Worm (Caenorhabditis elegans) whole organism, L4 larva: ENCODE results near the gene C24H10.2.

Experiments used
- F37D6.2 ChIP-seq: sonication (generic microtip); optimal IDR thresholded peaks from 2 replicates; lab custom pipeline; 2016; ENCODE audit warnings: mild to moderate bottlenecking, missing genetic modification characterization, missing compliant biosample characterization
- R02D3.7 ChIP-seq: fragments of 150-350 bp; sonication (generic microtip); optimal IDR thresholded peaks from 3 replicates; lab custom pipeline; 2014; ENCODE audit warnings: missing biosample characterization, missing genetic modification characterization
- T26A8.4 ChIP-seq: fragments of 200-800 bp; sonication (Bioruptor generic); IDR thresholded peaks from 2 replicates; pipeline ENCODE4 v1.3.6; 2022; ENCODE audit warnings: missing genetic modification characterization, missing compliant biosample characterization
- Y5F2A.4 ChIP-seq: fragments of 200-800 bp; sonication (Bioruptor generic); optimal IDR thresholded peaks from 2 replicates; lab custom pipeline; 2018; ENCODE audit warnings: mild to moderate bottlenecking, missing genetic modification characterization, missing compliant biosample characterization
- ZK546.5 ChIP-seq, 2 experiments: sonication (generic microtip); optimal IDR thresholded peaks; 2 replicates each; lab custom pipeline; 2017; ENCODE audit warnings: missing biosample characterization in 2 of 2, missing genetic modification characterization in 2 of 2
- ceh-20 ChIP-seq: fragments of 200-800 bp; sonication (Bioruptor generic); IDR thresholded peaks from 2 replicates; pipeline ENCODE4 v1.3.6; 2022; ENCODE audit warnings: missing genetic modification reagents, missing genetic modification characterization, missing compliant biosample characterization
- ceh-28 ChIP-seq: fragments of 150-350 bp; optimal IDR thresholded peaks from 2 replicates; lab custom pipeline; 2014; ENCODE audit warnings: missing biosample characterization, missing genetic modification reagents, missing genetic modification characterization
- ceh-62 ChIP-seq: sonication (generic microtip); optimal IDR thresholded peaks from 2 replicates; lab custom pipeline; 2017; ENCODE audit warnings: missing biosample characterization, missing genetic modification characterization
- ceh-82 ChIP-seq: sonication (generic microtip); optimal IDR thresholded peaks from 2 replicates; lab custom pipeline; 2017; ENCODE audit warnings: missing biosample characterization, missing genetic modification characterization
- ces-1 ChIP-seq: fragments of 150-350 bp; sonication (generic microtip); optimal IDR thresholded peaks from 4 replicates; lab custom pipeline; 2014; ENCODE audit warnings: missing biosample characterization, missing genetic modification reagents, missing genetic modification characterization
- daf-16 ChIP-seq, 3 experiments: sonication (generic microtip); optimal IDR thresholded peaks; 2 replicates each; lab custom pipeline; 2016 to 2017; ENCODE audit warnings: missing genetic modification characterization in 3 of 3, missing genetic modification reagents in 3 of 3, mild to moderate bottlenecking in 2 of 3, missing compliant biosample characterization in 2 of 3, missing biosample characterization in 1 of 3, moderate library complexity in 1 of 3
- dmd-6 ChIP-seq: fragments of 200-800 bp; sonication (Bioruptor generic); IDR thresholded peaks from 2 replicates; pipeline ENCODE4 v1.3.6; 2022; ENCODE audit warnings: missing genetic modification reagents, missing genetic modification characterization, missing compliant biosample characterization
- dmd-8 ChIP-seq: fragments of 200-800 bp; sonication (Bioruptor generic); IDR thresholded peaks from 2 replicates; pipeline ENCODE4 v1.3.6; 2022; ENCODE audit warnings: missing genetic modification characterization, missing compliant biosample characterization
- dmd-9 ChIP-seq: fragments of 200-800 bp; sonication (Bioruptor generic); IDR thresholded peaks from 2 replicates; pipeline ENCODE4 v1.3.6; 2022; ENCODE audit warnings: missing genetic modification reagents, missing genetic modification characterization, missing compliant biosample characterization
- dve-1 ChIP-seq: sonication (generic microtip); optimal IDR thresholded peaks from 2 replicates; lab custom pipeline; 2017; ENCODE audit warnings: antibody characterized with exemption, mild to moderate bottlenecking, missing genetic modification characterization, missing compliant biosample characterization; ENCODE audit not compliant: insufficient read depth
- egl-43 ChIP-seq: fragments of 200-800 bp; sonication (Bioruptor generic); IDR thresholded peaks from 2 replicates; pipeline ENCODE4 v1.3.6; 2022; ENCODE audit warnings: missing genetic modification reagents, missing genetic modification characterization, missing compliant biosample characterization
- fkh-10 ChIP-seq: fragments of 150-350 bp; optimal IDR thresholded peaks from 2 replicates; lab custom pipeline; 2014; ENCODE audit warnings: missing biosample characterization, missing genetic modification reagents, missing genetic modification characterization
- hlh-11 ChIP-seq: fragments of 200-800 bp; sonication (Bioruptor generic); optimal IDR thresholded peaks from 2 replicates; lab custom pipeline; 2018; ENCODE audit warnings: mild to moderate bottlenecking, missing genetic modification characterization, missing compliant biosample characterization
- hlh-30 ChIP-seq: sonication (generic microtip); optimal IDR thresholded peaks from 2 replicates; lab custom pipeline; 2017; ENCODE audit warnings: antibody characterized with exemption, mild to moderate bottlenecking, missing genetic modification characterization, missing compliant biosample characterization; ENCODE audit not compliant: insufficient read depth
- hmg-1.1 ChIP-seq: fragments of 200-800 bp; sonication (Bioruptor generic); IDR thresholded peaks from 2 replicates; pipeline ENCODE4 v1.3.6; 2022; ENCODE audit warnings: missing genetic modification reagents, missing genetic modification characterization, missing compliant biosample characterization
- lin-1 ChIP-seq: fragments of 200-800 bp; sonication (Bioruptor generic); IDR thresholded peaks from 2 replicates; pipeline ENCODE4 v1.3.6; 2022; ENCODE audit warnings: missing genetic modification reagents, missing genetic modification characterization, missing compliant biosample characterization
- lin-13 ChIP-seq: fragments of 150-350 bp; optimal IDR thresholded peaks from 2 replicates; lab custom pipeline; 2014; ENCODE audit warnings: missing biosample characterization, missing genetic modification reagents, missing genetic modification characterization
- lsy-2 ChIP-seq, 2 experiments: fragments of 150-350 bp in 1 of 2; sonication (generic microtip) in 1 of 2; optimal IDR thresholded peaks; 2 replicates each; lab custom pipeline; 2014 to 2017; ENCODE audit warnings: missing biosample characterization in 2 of 2, missing genetic modification characterization in 2 of 2
- mdl-1 ChIP-seq, 2 experiments: fragments of 150-350 bp in 1 of 2; sonication (generic microtip) in 1 of 2; optimal IDR thresholded peaks; 2 replicates each; lab custom pipeline; 2014 to 2017; ENCODE audit warnings: missing biosample characterization in 2 of 2, missing genetic modification characterization in 2 of 2
- mes-2 ChIP-seq: sonication (generic microtip); optimal IDR thresholded peaks from 2 replicates; lab custom pipeline; 2016; ENCODE audit warnings: missing genotype, mild to moderate bottlenecking, missing genetic modification characterization, missing compliant biosample characterization; ENCODE audit not compliant: poor library complexity, severe bottlenecking
- nhr-102 ChIP-seq: sonication (generic microtip); optimal IDR thresholded peaks from 2 replicates; lab custom pipeline; 2016; ENCODE audit warnings: mild to moderate bottlenecking, missing genetic modification characterization, moderate library complexity, missing compliant biosample characterization
- nhr-111 ChIP-seq: fragments of 200-800 bp; sonication (Bioruptor generic); optimal IDR thresholded peaks from 2 replicates; lab custom pipeline; 2018; ENCODE audit warnings: mild to moderate bottlenecking, missing genetic modification characterization, missing compliant biosample characterization
- nhr-237 ChIP-seq: sonication (generic microtip); optimal IDR thresholded peaks from 2 replicates; lab custom pipeline; 2017; ENCODE audit warnings: missing biosample characterization, missing genetic modification characterization
- nhr-28 ChIP-seq: fragments of 150-350 bp; optimal IDR thresholded peaks from 2 replicates; lab custom pipeline; 2014; ENCODE audit warnings: missing biosample characterization, missing genetic modification characterization
- nhr-48 ChIP-seq: sonication (generic microtip); optimal IDR thresholded peaks from 2 replicates; lab custom pipeline; 2016; ENCODE audit warnings: mild to moderate bottlenecking, missing genetic modification characterization, missing compliant biosample characterization
- nhr-6 ChIP-seq: fragments of 150-350 bp; optimal IDR thresholded peaks from 2 replicates; lab custom pipeline; 2014; ENCODE audit warnings: missing biosample characterization, missing genetic modification characterization
- nhr-77 ChIP-seq: fragments of 150-350 bp; optimal IDR thresholded peaks from 2 replicates; lab custom pipeline; 2014; ENCODE audit warnings: missing biosample characterization, missing genetic modification characterization
- php-3 ChIP-seq: fragments of 200-800 bp; sonication (Bioruptor generic); IDR thresholded peaks from 2 replicates; pipeline ENCODE4 v1.3.6; 2022; ENCODE audit warnings: missing genetic modification reagents, missing genetic modification characterization, missing compliant biosample characterization
- pqm-1 ChIP-seq: sonication (generic microtip); optimal IDR thresholded peaks from 2 replicates; lab custom pipeline; 2017; ENCODE audit warnings: missing biosample characterization, missing genetic modification characterization
- rbr-2 ChIP-seq: sonication (generic microtip); optimal IDR thresholded peaks from 2 replicates; lab custom pipeline; 2016; ENCODE audit warnings: missing genotype, missing genetic modification characterization, missing compliant biosample characterization
- saeg-2 ChIP-seq: fragments of 200-800 bp; sonication (Bioruptor generic); IDR thresholded peaks from 2 replicates; pipeline ENCODE4 v1.3.6; 2022; ENCODE audit warnings: missing genetic modification reagents, missing genetic modification characterization, missing compliant biosample characterization
- set-16 ChIP-seq: fragments of 200-800 bp; sonication (Bioruptor generic); IDR thresholded peaks from 2 replicates; pipeline ENCODE4 v1.3.6; 2022; ENCODE audit warnings: missing genetic modification reagents, missing genetic modification characterization, missing compliant biosample characterization
- snpc-4 ChIP-seq: fragments of 150-350 bp; optimal IDR thresholded peaks from 2 replicates; lab custom pipeline; 2014; ENCODE audit warnings: missing biosample characterization, missing genetic modification characterization
- spr-1 ChIP-seq: sonication (generic microtip); optimal IDR thresholded peaks from 2 replicates; lab custom pipeline; 2016; ENCODE audit warnings: mild to moderate bottlenecking, missing genetic modification characterization, missing compliant biosample characterization
- spr-3 ChIP-seq: fragments of 200-800 bp; sonication (Bioruptor generic); optimal IDR thresholded peaks from 2 replicates; lab custom pipeline; 2018; ENCODE audit warnings: mild to moderate bottlenecking, missing genetic modification characterization, missing compliant biosample characterization
- unc-39 ChIP-seq: sonication (generic microtip); optimal IDR thresholded peaks from 2 replicates; lab custom pipeline; 2017; ENCODE audit warnings: missing biosample characterization, missing genetic modification characterization
- unc-62 ChIP-seq, 3 experiments: fragments of 150-350 bp in 1 of 3; sonication (generic microtip); optimal IDR thresholded peaks in 2 of 3; peaks in 1 of 3; 1 replicate in 1 of 3; 2 replicates in 2 of 3; lab custom pipeline; 2014 to 2017; ENCODE audit warnings: missing biosample characterization in 3 of 3, missing genetic modification characterization in 3 of 3, missing genetic modification reagents in 3 of 3, missing genotype in 1 of 3
- zag-1 ChIP-seq: fragments of 150-350 bp; optimal IDR thresholded peaks from 2 replicates; lab custom pipeline; 2014; ENCODE audit warnings: missing biosample characterization, missing genetic modification characterization

Gene C24H10.2

ce11 chrX:5063750-5064652 is at the start of gene C24H10.2 (continued):
- peak; percentile 5; the same call in 1 of the 2 replicates for TF ChIP-seq php-3
- peak; percentile 80 for TF ChIP-seq hmg-1.1
- peak; percentile 60 for TF ChIP-seq nhr-6
- 0 out of 2 replicates have a peak, but pooled peaks have one; percentile 17 for TF ChIP-seq ceh-20
- TF ChIP-seq lsy-2 (tag; optimal IDR thresholded peaks at IDR 0.05; lab: Kevin White, UChicago), result peak; percentile 50 to 54
- peak; percentile 61 for TF ChIP-seq mes-2
- TF ChIP-seq nhr-77 (tag; lab: Kevin White, UChicago), result peak; percentile 8
- no peak for TF ChIP-seq spr-3
- no peak for TF ChIP-seq zag-1
- no peak for TF ChIP-seq ZK546.5 (tag; optimal IDR thresholded peaks at IDR 0.05; lab: Kevin White, UChicago)
- TF ChIP-seq R02D3.7, result no peak
- peak; percentile 45 for TF ChIP-seq nhr-48
- TF ChIP-seq ceh-28, result peak; percentile 11
- peak; percentile 35 for TF ChIP-seq nhr-102 (tag; lab: Kevin White, UChicago)
- no peak for TF ChIP-seq fkh-10 (GFP tag; lab: Kevin White, UChicago)

DNA sequence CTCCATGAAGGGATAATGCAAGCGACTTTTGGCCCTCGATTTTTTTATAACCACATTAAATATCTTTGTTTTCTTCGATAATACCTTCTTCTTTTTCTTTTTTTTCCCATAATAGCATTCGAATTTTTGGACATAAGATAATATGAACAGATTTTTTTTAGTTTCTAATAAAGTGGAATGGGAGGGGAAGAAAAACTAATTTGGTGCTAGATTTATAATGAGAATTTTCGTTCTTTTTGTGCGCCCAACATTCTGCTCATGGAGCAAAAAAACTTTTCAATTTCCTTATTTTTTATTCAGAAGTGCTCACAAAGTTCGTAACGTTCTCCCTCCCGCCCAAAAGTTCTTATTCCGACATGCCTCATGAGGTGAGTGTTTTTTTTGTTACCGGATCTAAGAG is 48.6 kb upstream of the C24H10.2 start, which contains the start of gene ZC449.8:
Gene ZC449.8 (plus strand): TSS at position 301 of the 400 bp plus-strand sequence.
- no peak for TF ChIP-seq spr-1 (tag; lab: Kevin White, UChicago)

DNA sequence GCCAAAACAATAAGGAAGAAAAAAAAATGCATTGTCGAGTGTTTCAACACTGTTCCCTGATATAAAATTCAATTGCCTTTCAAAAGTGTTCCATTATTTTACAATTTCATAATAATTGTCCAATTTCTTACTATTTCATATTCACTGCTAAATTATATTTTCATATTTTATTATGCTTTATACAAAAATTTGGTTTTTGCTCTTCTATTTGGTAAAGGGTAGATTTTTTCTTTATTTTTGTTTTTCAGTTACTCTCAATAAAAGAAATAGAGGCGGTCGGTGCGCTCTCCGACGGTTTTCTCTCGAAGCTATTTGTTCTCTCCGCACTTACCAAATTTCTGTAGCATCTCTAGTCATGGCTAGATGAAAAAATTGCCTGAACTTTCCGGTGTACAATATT is 46.8 kb upstream of the C24H10.2 start, which contains the start of gene sek-3:
Gene sek-3 (plus strand): TSS at position 301 of the 400 bp plus-strand sequence.
- TF ChIP-seq snpc-4 (tag; lab: Kevin White, UChicago) (no peak), php-3 (no peak), fkh-10 (GFP tag; lab: Kevin White, UChicago) (no peak), dmd-8 (GFP tag; lab: Robert Waterston, UW) (no peak), F37D6.2 (no peak), R02D3.7 (no peak), ceh-62 (tag; lab: Kevin White, UChicago) (no peak), hlh-30 (no peak), set-16 (no peak), nhr-237 (no peak), ces-1 (GFP tag; lab: Kevin White, UChicago) (no peak), nhr-111 (GFP tag; lab: Kevin White, UChicago) (no peak), saeg-2 (no peak), dmd-9 (no peak), lin-1 (GFP tag; lab: Robert Waterston, UW) (no peak), mdl-1 (tag; optimal IDR thresholded peaks at IDR 0.05; lab: Kevin White, UChicago) (no peak)
- TF ChIP-seq, all 104 proteins: peak for 0

DNA sequence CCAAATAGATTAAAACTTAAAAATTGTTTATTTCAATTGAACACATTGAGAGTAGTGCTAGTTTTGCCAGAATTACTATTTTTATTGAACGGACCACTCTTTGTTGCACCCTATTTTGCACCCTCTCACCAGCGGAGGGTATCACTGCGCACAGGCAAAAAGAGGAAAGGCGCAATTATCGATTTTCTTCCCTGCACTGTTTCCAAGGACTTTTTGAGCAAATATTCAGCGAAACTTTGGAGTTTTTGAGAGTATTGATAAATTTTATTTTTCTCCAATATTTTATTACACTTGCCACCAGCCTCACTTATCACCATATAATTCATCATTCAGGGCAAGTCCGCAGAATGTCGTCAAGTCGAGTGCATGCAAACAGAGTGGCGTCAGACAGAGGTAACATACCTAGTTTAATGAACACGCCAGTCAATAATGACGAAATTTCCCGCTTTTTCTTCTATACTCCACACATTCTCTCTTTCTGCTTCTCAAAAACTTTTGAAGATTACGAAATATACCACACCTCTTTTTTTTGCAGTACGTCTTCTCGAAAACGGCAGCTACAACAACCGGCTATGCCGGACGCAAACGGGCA is 46.2 kb upstream of the C24H10.2 start:
- no peak for TF ChIP-seq lin-1 (GFP tag; lab: Robert Waterston, UW)
- TF ChIP-seq egl-43 (GFP tag; lab: Robert Waterston, UW), result no peak
- TF ChIP-seq T26A8.4 (GFP tag; lab: Robert Waterston, UW), result no peak
- peak; percentile 2 for TF ChIP-seq hlh-30
- peak; percentile 28 for TF ChIP-seq ceh-28
- TF ChIP-seq set-16, result no peak
- TF ChIP-seq mes-2, result no peak
- no peak for TF ChIP-seq daf-16 (GFP tag; optimal IDR thresholded peaks at IDR 0.05; lab: Kevin White, UChicago)
- peak; percentile 71 for TF ChIP-seq daf-16 (tag; optimal IDR thresholded peaks at IDR 0.05; lab: Kevin White, UChicago)
- peak; percentile 87 for TF ChIP-seq php-3
- TF ChIP-seq dmd-6 (GFP tag; lab: Robert Waterston, UW), result peak; percentile 47; the same call in 1 of the 2 replicates
- TF ChIP-seq unc-39 (tag; lab: Kevin White, UChicago), result no peak
- TF ChIP-seq ceh-82 (tag; lab: Kevin White, UChicago), result no peak
- no peak for TF ChIP-seq Y5F2A.4 (GFP tag; lab: Kevin White, UChicago)
- TF ChIP-seq dmd-9, result no peak
- peak; percentile 42 for TF ChIP-seq dve-1 (tag; lab: Kevin White, UChicago)
- TF ChIP-seq hlh-11 (tag; lab: Kevin White, UChicago), result peak; percentile 53
- TF ChIP-seq lin-13, result peak; percentile 30
- TF ChIP-seq nhr-28 (tag; lab: Kevin White, UChicago), result peak; percentile 20
- TF ChIP-seq unc-62 (GFP tag; optimal IDR thresholded peaks at IDR 0.05 in 1 of 2; lab: Kevin White, UChicago), result peak in 1 of 2 experiments; percentile 24
- no peak for TF ChIP-seq unc-62 (tag; optimal IDR thresholded peaks at IDR 0.05; lab: Kevin White, UChicago)
- peak; percentile 61 for TF ChIP-seq pqm-1 (tag; lab: Kevin White, UChicago)
- peak; percentile 17 for TF ChIP-seq rbr-2
